Fruit fly (Drosophila melanogaster): Measurements from ENCODE around the gene CG31633.

- TF ChIP-seq Dif (GFP tag; optimal IDR thresholded peaks at IDR 0.05; ENCODE audit: partially characterized antibody) (no peak), usp (GFP tag; optimal IDR thresholded peaks at IDR 0.05) (no peak), Mio (GFP tag; optimal IDR thresholded peaks at IDR 0.05) (no peak), CG32264 (GFP tag; optimal IDR thresholded peaks at IDR 0.05) (no peak), Hr78 (GFP tag; optimal IDR thresholded peaks at IDR 0.05) (no peak), Vsx2 (GFP tag; optimal IDR thresholded peaks at IDR 0.05; ENCODE audit: partially characterized antibody) (peak; percentile 64), dsf (GFP tag; optimal IDR thresholded peaks at IDR 0.05; ENCODE audit: borderline replicate concordance) (no peak), tai (GFP tag; optimal IDR thresholded peaks at IDR 0.05) (no peak), Myc (optimal IDR thresholded peaks at IDR 0.05) (no peak), lola (GFP tag; optimal IDR thresholded peaks at IDR 0.05) (no peak), GATAd (GFP tag; optimal IDR thresholded peaks at IDR 0.05) (no peak), psq (GFP tag; optimal IDR thresholded peaks at IDR 0.05) (no peak), h (GFP tag; optimal IDR thresholded peaks at IDR 0.05) (no peak)
These were observed 2.0 kb upstream of the CG31633 start, which contains the start of the genes CG31636 and Ube4A for dm6 chr2L:6657969-6658748.

Data from whole organism, wandering third instar larva.